Fruit fly (Drosophila melanogaster) whole organism, prepupa: ENCODE measurements around the gene Pgant6.

ENCODE experiments used
- Blimp-1 ChIP-seq: fragments of 200-800 bp; sonication (Bioruptor generic); optimal IDR thresholded peaks from 3 replicates; lab custom pipeline; 2017; ENCODE audit warnings: missing biosample characterization, missing genetic modification characterization, mild to moderate bottlenecking, moderate library complexity, missing genetic modification reagents
- CG10669 ChIP-seq: fragments of 200-800 bp; sonication (Bioruptor generic); optimal IDR thresholded peaks from 3 replicates; lab custom pipeline; 2018; ENCODE audit warnings: missing biosample characterization, mild to moderate bottlenecking, missing genetic modification characterization, moderate library complexity
- CG11294 ChIP-seq: fragments of 200-800 bp; sonication (Bioruptor generic); IDR thresholded peaks from 2 replicates; pipeline ENCODE4 v1.3.6; 2022; ENCODE audit warnings: missing biosample characterization, missing genetic modification characterization
- CG11762 ChIP-seq: fragments of 200-800 bp; sonication (Bioruptor generic); optimal IDR thresholded peaks from 3 replicates; lab custom pipeline; 2016; ENCODE audit warnings: missing biosample characterization, missing genetic modification characterization; ENCODE audit not compliant: insufficient read depth
- CG11902 ChIP-seq: fragments of 200-800 bp; sonication (Bioruptor generic); optimal IDR thresholded peaks from 3 replicates; lab custom pipeline; 2016; ENCODE audit warnings: missing biosample characterization, missing genetic modification characterization
- CG15336 ChIP-seq: fragments of 200-800 bp; sonication (Bioruptor generic); IDR thresholded peaks from 2 replicates; pipeline ENCODE4 v1.3.6; 2022; ENCODE audit warnings: missing biosample characterization, missing genetic modification characterization
- CG16779 ChIP-seq: fragments of 200-800 bp; sonication (Bioruptor generic); optimal IDR thresholded peaks from 3 replicates; lab custom pipeline; 2017; ENCODE audit warnings: missing biosample characterization, mild to moderate bottlenecking, missing genetic modification characterization
- CG3032 ChIP-seq: fragments of 200-800 bp; optimal IDR thresholded peaks from 2 replicates; lab custom pipeline; 2019; ENCODE audit warnings: missing biosample characterization, mild to moderate bottlenecking, missing genetic modification characterization, moderate library complexity
- CG32006 ChIP-seq: fragments of 200-800 bp; sonication (Bioruptor generic); optimal IDR thresholded peaks from 3 replicates; lab custom pipeline; 2017; ENCODE audit warnings: missing biosample characterization, mild to moderate bottlenecking, missing genetic modification characterization
- CG34406 ChIP-seq: fragments of 200-800 bp; sonication (Bioruptor generic); optimal IDR thresholded peaks from 3 replicates; lab custom pipeline; 2016; ENCODE audit warnings: missing biosample characterization, missing genetic modification characterization
- CG3919 ChIP-seq: fragments of 200-800 bp; sonication (Bioruptor generic); optimal IDR thresholded peaks from 3 replicates; lab custom pipeline; 2016; ENCODE audit warnings: missing biosample characterization, missing genetic modification characterization
- CG6276 ChIP-seq: fragments of 200-800 bp; sonication (Bioruptor generic); optimal IDR thresholded peaks from 2 replicates; lab custom pipeline; 2017; ENCODE audit warnings: missing biosample characterization, mild to moderate bottlenecking, missing genetic modification characterization
- CG6854 ChIP-seq: fragments of 200-800 bp; sonication (Bioruptor generic); optimal IDR thresholded peaks from 2 replicates; lab custom pipeline; 2017; ENCODE audit warnings: missing biosample characterization, mild to moderate bottlenecking, missing genetic modification characterization
- CG7368 ChIP-seq: fragments of 200-800 bp; sonication (Bioruptor generic); optimal IDR thresholded peaks from 3 replicates; lab custom pipeline; 2016; ENCODE audit warnings: missing biosample characterization, missing genetic modification characterization
- CG8119 ChIP-seq: fragments of 200-800 bp; sonication (Bioruptor generic); IDR thresholded peaks from 3 replicates; pipeline ENCODE4 v1.3.6; 2022; ENCODE audit warnings: missing biosample characterization, missing genetic modification characterization
- CG8319 ChIP-seq: fragments of 200-800 bp; sonication (Bioruptor generic); optimal IDR thresholded peaks from 3 replicates; lab custom pipeline; 2016; ENCODE audit warnings: missing biosample characterization, missing genetic modification characterization
- CG8632 ChIP-seq: fragments of 200-800 bp; sonication (Bioruptor generic); optimal IDR thresholded peaks from 3 replicates; lab custom pipeline; 2016; ENCODE audit warnings: missing biosample characterization, missing genetic modification characterization
- CG9139 ChIP-seq: fragments of 200-800 bp; sonication (Bioruptor generic); optimal IDR thresholded peaks from 3 replicates; lab custom pipeline; 2017; ENCODE audit warnings: missing biosample characterization, mild to moderate bottlenecking, missing genetic modification characterization
- Eip75B ChIP-seq: fragments of 200-800 bp; sonication (Bioruptor generic); optimal IDR thresholded peaks from 3 replicates; lab custom pipeline; 2016; ENCODE audit warnings: missing biosample characterization, missing genetic modification characterization
- Eip78C ChIP-seq: fragments of 200-800 bp; sonication (Bioruptor generic); peaks from one replicate; lab custom pipeline; 2016; ENCODE audit warnings: missing biosample characterization, missing genetic modification characterization
- Eip93F ChIP-seq: fragments of 200-800 bp; sonication (Bioruptor generic); optimal IDR thresholded peaks from 2 replicates; lab custom pipeline; 2016; ENCODE audit warnings: missing biosample characterization, mild to moderate bottlenecking, missing genetic modification characterization
- Hr38 ChIP-seq: sonication (Bioruptor generic); optimal IDR thresholded peaks from 2 replicates; lab custom pipeline; 2016; ENCODE audit warnings: missing biosample characterization, missing genetic modification characterization
- Hr39 ChIP-seq: fragments of 200-800 bp; sonication (Bioruptor generic); optimal IDR thresholded peaks from 2 replicates; lab custom pipeline; 2016; ENCODE audit warnings: missing biosample characterization, missing genetic modification characterization
- Hr4 ChIP-seq: fragments of 200-800 bp; sonication (Bioruptor generic); optimal IDR thresholded peaks from 3 replicates; lab custom pipeline; 2016; ENCODE audit warnings: missing biosample characterization, missing genetic modification characterization
- Lpt ChIP-seq: fragments of 200-800 bp; sonication (Bioruptor generic); optimal IDR thresholded peaks from 3 replicates; lab custom pipeline; 2016; ENCODE audit warnings: missing biosample characterization, missing genetic modification characterization
- Met ChIP-seq: fragments of 200-800 bp; sonication (Bioruptor generic); optimal IDR thresholded peaks from 3 replicates; lab custom pipeline; 2016; ENCODE audit warnings: missing biosample characterization, missing genetic modification characterization
- OdsH ChIP-seq: fragments of 200-800 bp; sonication (Bioruptor generic); optimal IDR thresholded peaks from 3 replicates; lab custom pipeline; 2016; ENCODE audit warnings: missing biosample characterization, missing genetic modification characterization
- Smox ChIP-seq: fragments of 200-800 bp; sonication (Bioruptor generic); optimal IDR thresholded peaks from 3 replicates; lab custom pipeline; 2016; ENCODE audit warnings: missing biosample characterization, missing genetic modification characterization
- Sox102F ChIP-seq: fragments of 200-800 bp; sonication (Bioruptor generic); optimal IDR thresholded peaks from 2 replicates; lab custom pipeline; 2016; ENCODE audit warnings: missing biosample characterization, mild to moderate bottlenecking, missing genetic modification characterization
- Sox14 ChIP-seq: fragments of 200-800 bp; sonication (Bioruptor generic); optimal IDR thresholded peaks from 3 replicates; lab custom pipeline; 2016; ENCODE audit warnings: missing biosample characterization, missing genetic modification characterization
- Sox15 ChIP-seq: fragments of 200-800 bp; sonication (Bioruptor generic); optimal IDR thresholded peaks from 3 replicates; lab custom pipeline; 2016; ENCODE audit warnings: missing biosample characterization, missing genetic modification characterization
- acj6 ChIP-seq: fragments of 200-800 bp; sonication (Bioruptor generic); optimal IDR thresholded peaks from 3 replicates; lab custom pipeline; 2016; ENCODE audit warnings: missing biosample characterization, missing genetic modification characterization
- cyc ChIP-seq: fragments of 200-800 bp; sonication (Bioruptor generic); optimal IDR thresholded peaks from 3 replicates; lab custom pipeline; 2016; ENCODE audit warnings: missing biosample characterization, missing genetic modification characterization
- dac ChIP-seq: fragments of 200-800 bp; sonication (Bioruptor generic); optimal IDR thresholded peaks from 2 replicates; lab custom pipeline; 2017; ENCODE audit warnings: missing biosample characterization, mild to moderate bottlenecking, missing genetic modification characterization
- eg ChIP-seq: fragments of 200-800 bp; sonication (Bioruptor generic); IDR thresholded peaks from 3 replicates; pipeline ENCODE4 v1.3.6; 2022; ENCODE audit warnings: missing biosample characterization, missing genetic modification characterization
- esn ChIP-seq: fragments of 200-800 bp; sonication (Bioruptor generic); optimal IDR thresholded peaks from 2 replicates; lab custom pipeline; 2016; ENCODE audit warnings: missing biosample characterization, mild to moderate bottlenecking, missing genetic modification characterization, moderate library complexity
- fd59A ChIP-seq: fragments of 200-800 bp; sonication (Bioruptor generic); optimal IDR thresholded peaks from 2 replicates; lab custom pipeline; 2017; ENCODE audit warnings: missing biosample characterization, mild to moderate bottlenecking, missing genetic modification characterization, missing genetic modification reagents
- fd85E ChIP-seq: fragments of 200-800 bp; sonication (Bioruptor generic); optimal IDR thresholded peaks from 3 replicates; lab custom pipeline; 2016; ENCODE audit warnings: missing biosample characterization, missing genetic modification characterization
- fkh ChIP-seq: fragments of 200-800 bp; sonication (Bioruptor generic); optimal IDR thresholded peaks from 3 replicates; lab custom pipeline; 2017; ENCODE audit warnings: missing biosample characterization, mild to moderate bottlenecking, missing genetic modification characterization, moderate library complexity
- lz ChIP-seq: fragments of 200-800 bp; sonication (Bioruptor generic); optimal IDR thresholded peaks from 3 replicates; lab custom pipeline; 2016; ENCODE audit warnings: missing biosample characterization, missing genetic modification characterization
- net ChIP-seq: fragments of 200-800 bp; sonication (Bioruptor generic); optimal IDR thresholded peaks from 3 replicates; lab custom pipeline; 2016; ENCODE audit warnings: missing biosample characterization, missing genetic modification characterization
- pdm3 ChIP-seq: fragments of 200-800 bp; sonication (Bioruptor generic); optimal IDR thresholded peaks from 3 replicates; lab custom pipeline; 2016; ENCODE audit warnings: missing biosample characterization, missing genetic modification characterization
- salr ChIP-seq, 2 experiments: fragments of 200-800 bp; sonication (Bioruptor generic); optimal IDR thresholded peaks; 3 replicates each; lab custom pipeline; 2016 to 2018; ENCODE audit warnings: missing biosample characterization in 2 of 2, missing genetic modification characterization in 2 of 2, mild to moderate bottlenecking in 1 of 2
- spab ChIP-seq: fragments of 200-800 bp; sonication (Bioruptor generic); optimal IDR thresholded peaks from 2 replicates; lab custom pipeline; 2017; ENCODE audit warnings: missing biosample characterization, mild to moderate bottlenecking, missing genetic modification characterization, missing genetic modification reagents
- ss ChIP-seq, 2 experiments: fragments of 200-800 bp; sonication (Bioruptor generic); optimal IDR thresholded peaks; 2 replicates in 1 of 2; 3 replicates in 1 of 2; lab custom pipeline; 2017 to 2018; ENCODE audit warnings: mild to moderate bottlenecking in 2 of 2, missing biosample characterization in 2 of 2, missing genetic modification characterization in 2 of 2, moderate library complexity in 1 of 2
- svp ChIP-seq: fragments of 200-800 bp; sonication (Bioruptor generic); peaks from one replicate; lab custom pipeline; 2016; ENCODE audit warnings: missing biosample characterization, missing genetic modification characterization
- topi ChIP-seq: fragments of 200-800 bp; sonication (Bioruptor generic); optimal IDR thresholded peaks from 3 replicates; lab custom pipeline; 2016; ENCODE audit warnings: missing biosample characterization, missing genetic modification characterization
- vri ChIP-seq: fragments of 200-800 bp; sonication (Bioruptor generic); optimal IDR thresholded peaks from 3 replicates; lab custom pipeline; 2016; ENCODE audit warnings: missing biosample characterization, mild to moderate bottlenecking, missing genetic modification characterization

Gene Pgant6

dm6 chr3L:2820275-2820674, 38.2 kb downstream of the Pgant6 start:
- TF ChIP-seq Sox102F (GFP tag; lab: Kevin White, UChicago) (peak; percentile 2), svp (GFP tag; lab: Kevin White, UChicago) (peak; percentile 45), Eip78C (GFP tag; lab: Kevin White, UChicago) (peak; percentile 37), CG8632 (no peak), fkh (GFP tag; lab: Kevin White, UChicago) (no peak), Met (GFP tag; lab: Kevin White, UChicago) (no peak), vri (GFP tag; lab: Kevin White, UChicago) (peak; percentile 47), CG6276 (GFP tag; lab: Kevin White, UChicago) (no peak), CG3919 (GFP tag; lab: Kevin White, UChicago) (no peak), esn (peak; percentile 31)
- TF ChIP-seq, all 60 proteins: peak for 5

dm6 chr3L:2820930-2821505, 39.0 kb downstream of the Pgant6 start:
- TF ChIP-seq ss (GFP tag; optimal IDR thresholded peaks at IDR 0.05; lab: Kevin White, UChicago) = peak; percentile 99
- peak; percentile 74 for TF ChIP-seq CG3919 (GFP tag; lab: Kevin White, UChicago)
- TF ChIP-seq Smox (GFP tag; lab: Kevin White, UChicago) = peak; percentile 41
- TF ChIP-seq CG11294 (GFP tag; lab: Robert Waterston, UW) = peak; percentile 9; the same call in 1 of the 2 replicates
- peak; percentile 95 for TF ChIP-seq CG16779 (tag; lab: Kevin White, UChicago)
- peak; percentile 39 for TF ChIP-seq Sox14
- TF ChIP-seq CG8119 (GFP tag; lab: Robert Waterston, UW) = peak; percentile 91
- peak; percentile 56 for TF ChIP-seq CG11762 (GFP tag; lab: Kevin White, UChicago)
- peak; percentile 64 for TF ChIP-seq OdsH
- TF ChIP-seq CG6854 = peak; percentile 87
- TF ChIP-seq CG8319 = peak; percentile 24
- peak; percentile 81 for TF ChIP-seq Lpt (GFP tag; lab: Kevin White, UChicago)
- TF ChIP-seq Eip75B (GFP tag; lab: Kevin White, UChicago) = peak; percentile 53
- peak; percentile 47 for TF ChIP-seq CG7368 (GFP tag; lab: Kevin White, UChicago)
- TF ChIP-seq salr (GFP tag; optimal IDR thresholded peaks at IDR 0.05; lab: Kevin White, UChicago) = peak; percentile 50 to 66
- no peak for TF ChIP-seq Hr39 (GFP tag; lab: Kevin White, UChicago)
- TF ChIP-seq CG8632 = peak; percentile 49
- TF ChIP-seq CG10669 (GFP tag; lab: Kevin White, UChicago) = peak; percentile 86
- peak; percentile 93 for TF ChIP-seq eg (GFP tag; lab: Robert Waterston, UW)
- peak; percentile 64 for TF ChIP-seq CG34406 (GFP tag; lab: Kevin White, UChicago)
- peak; percentile 16 for TF ChIP-seq Eip93F (GFP tag; lab: Kevin White, UChicago)
- peak; percentile 54 for TF ChIP-seq topi (GFP tag; lab: Kevin White, UChicago)
- peak; percentile 68 for TF ChIP-seq CG32006
- no peak for TF ChIP-seq cyc (GFP tag; lab: Kevin White, UChicago)
- peak; percentile 45 for TF ChIP-seq esn
- TF ChIP-seq pdm3 (GFP tag; lab: Kevin White, UChicago) = no peak
- peak; percentile 86 for TF ChIP-seq CG15336 (GFP tag; lab: Robert Waterston, UW)
- peak; percentile 81 for TF ChIP-seq svp (GFP tag; lab: Kevin White, UChicago)
- TF ChIP-seq Eip78C (GFP tag; lab: Kevin White, UChicago) = peak; percentile 89
- TF ChIP-seq Sox102F (GFP tag; lab: Kevin White, UChicago) = peak; percentile 77
- no peak for TF ChIP-seq Hr38 (GFP tag; lab: Kevin White, UChicago)
- TF ChIP-seq acj6 (GFP tag; lab: Kevin White, UChicago) = no peak
- TF ChIP-seq Blimp-1 (GFP tag; lab: Kevin White, UChicago) = peak; percentile 23
- no peak for TF ChIP-seq CG11902 (GFP tag; lab: Kevin White, UChicago)
- TF ChIP-seq CG6276 (GFP tag; lab: Kevin White, UChicago) = peak; percentile 95
- TF ChIP-seq fd59A = peak; percentile 64
- TF ChIP-seq lz = no peak
- peak; percentile 43 for TF ChIP-seq dac (GFP tag; lab: Kevin White, UChicago)
- TF ChIP-seq spab (GFP tag; lab: Kevin White, UChicago) = peak; percentile 94
- peak; percentile 72 for TF ChIP-seq vri (GFP tag; lab: Kevin White, UChicago)
- peak; percentile 83 for TF ChIP-seq CG3032 (tag; lab: Kevin White, UChicago)
- peak; percentile 98 for TF ChIP-seq CG9139 (GFP tag; lab: Kevin White, UChicago)
- peak; percentile 31 for TF ChIP-seq Hr4
- no peak for TF ChIP-seq Sox15
- peak; percentile 70 for TF ChIP-seq fd85E (GFP tag; lab: Kevin White, UChicago)
- TF ChIP-seq net (GFP tag; lab: Kevin White, UChicago) = peak; percentile 78
- TF ChIP-seq fkh (GFP tag; lab: Kevin White, UChicago) = peak; percentile 70
